Fruit fly (Drosophila melanogaster) whole organism, embryonic: ENCODE measurements around the gene DCTN5-p25.

Experiments
- Atf3 ChIP-seq: fragments of 200-800 bp; sonication (Bioruptor generic); optimal IDR thresholded peaks from 3 replicates; lab custom pipeline; 2016; ENCODE audit warnings: missing biosample characterization, missing genetic modification characterization
- B-H1 ChIP-seq: fragments of 200-800 bp; sonication (Bioruptor generic); IDR thresholded peaks from 3 replicates; pipeline ENCODE4 v1.3.6; 2022; ENCODE audit warnings: missing biosample characterization, missing genetic modification characterization
- CG10147 ChIP-seq: fragments of 200-800 bp; sonication (Bioruptor generic); optimal IDR thresholded peaks from 2 replicates; lab custom pipeline; 2019; ENCODE audit warnings: missing biosample characterization, mild to moderate bottlenecking, missing genetic modification characterization, moderate library complexity
- CG11504 ChIP-seq: fragments of 200-800 bp; sonication (Bioruptor generic); optimal IDR thresholded peaks from 3 replicates; lab custom pipeline; 2019; ENCODE audit warnings: missing biosample characterization, mild to moderate bottlenecking, missing genetic modification characterization, moderate library complexity
- CG11560 ChIP-seq: fragments of 200-800 bp; sonication (Bioruptor generic); IDR thresholded peaks from 3 replicates; pipeline ENCODE4 v1.3.6; 2022; ENCODE audit warnings: missing biosample characterization, missing genetic modification characterization
- CG1603 ChIP-seq: fragments of 200-800 bp; sonication (Bioruptor generic); optimal IDR thresholded peaks from 2 replicates; lab custom pipeline; 2019; ENCODE audit warnings: missing biosample characterization, mild to moderate bottlenecking, missing genetic modification characterization, moderate library complexity
- CG17802 ChIP-seq: fragments of 200-800 bp; sonication (Bioruptor generic); optimal IDR thresholded peaks from 2 replicates; lab custom pipeline; 2018; ENCODE audit warnings: missing biosample characterization, mild to moderate bottlenecking, missing genetic modification characterization, moderate library complexity
- CG2202 ChIP-seq: fragments of 200-800 bp; sonication (Bioruptor generic); optimal IDR thresholded peaks from 2 replicates; lab custom pipeline; 2018; ENCODE audit warnings: missing biosample characterization, mild to moderate bottlenecking, missing genetic modification characterization
- CG30431 ChIP-seq: fragments of 200-800 bp; sonication (Bioruptor generic); optimal IDR thresholded peaks from 2 replicates; lab custom pipeline; 2017; ENCODE audit warnings: missing biosample characterization, missing genetic modification characterization
- CG34422 ChIP-seq: fragments of 200-800 bp; sonication (Bioruptor generic); IDR thresholded peaks from 3 replicates; pipeline ENCODE4 v1.3.6; 2022; ENCODE audit warnings: missing biosample characterization, missing genetic modification characterization
- CG6654 ChIP-seq: fragments of 200-800 bp; sonication (Bioruptor generic); optimal IDR thresholded peaks from 2 replicates; lab custom pipeline; 2017; ENCODE audit warnings: missing biosample characterization, mild to moderate bottlenecking, missing genetic modification characterization
- CG6813 ChIP-seq: fragments of 200-800 bp; sonication (Bioruptor generic); optimal IDR thresholded peaks from 2 replicates; lab custom pipeline; 2017; ENCODE audit warnings: missing biosample characterization, missing genetic modification characterization, mild to moderate bottlenecking, moderate library complexity, missing genetic modification reagents
- CG7357 ChIP-seq: fragments of 200-800 bp; sonication (Bioruptor generic); IDR thresholded peaks from 3 replicates; pipeline ENCODE4 v1.3.6; 2022; ENCODE audit warnings: missing biosample characterization, missing genetic modification characterization
- CG7928 ChIP-seq: fragments of 200-800 bp; sonication (Bioruptor generic); optimal IDR thresholded peaks from 2 replicates; lab custom pipeline; 2017; ENCODE audit warnings: missing biosample characterization, mild to moderate bottlenecking, missing genetic modification characterization
- CG7987 ChIP-seq: fragments of 200-800 bp; sonication (Bioruptor generic); optimal IDR thresholded peaks from 2 replicates; lab custom pipeline; 2018; ENCODE audit warnings: missing biosample characterization, mild to moderate bottlenecking, missing genetic modification characterization, moderate library complexity
- CG8765 ChIP-seq: fragments of 200-800 bp; sonication (Bioruptor generic); IDR thresholded peaks from 2 replicates; pipeline ENCODE4 v1.3.6; 2022; ENCODE audit warnings: missing biosample characterization, missing genetic modification characterization
- CG9876 ChIP-seq: fragments of 200-800 bp; sonication (Bioruptor generic); optimal IDR thresholded peaks from 2 replicates; lab custom pipeline; 2016; ENCODE audit warnings: missing biosample characterization, missing genetic modification characterization
- CoRest ChIP-seq: fragments of 200-800 bp; sonication (Bioruptor generic); optimal IDR thresholded peaks from 3 replicates; lab custom pipeline; 2018; ENCODE audit warnings: missing biosample characterization, mild to moderate bottlenecking, missing genetic modification characterization, moderate library complexity
- Dad ChIP-seq: fragments of 200-800 bp; sonication (Bioruptor generic); optimal IDR thresholded peaks from 3 replicates; lab custom pipeline; 2016; ENCODE audit warnings: missing biosample characterization, missing genetic modification characterization
- Doc3 ChIP-seq: fragments of 200-800 bp; sonication (Bioruptor generic); IDR thresholded peaks from 3 replicates; pipeline ENCODE4 v1.3.6; 2022; ENCODE audit warnings: missing biosample characterization, missing genetic modification characterization; ENCODE audit not compliant: partially characterized antibody
- Dref ChIP-seq: fragments of 200-800 bp; sonication (Bioruptor generic); IDR thresholded peaks from 2 replicates; pipeline ENCODE4 v1.3.6; 2022; ENCODE audit warnings: missing biosample characterization, missing genetic modification characterization
- E2f2 ChIP-seq: fragments of 200-800 bp; sonication (Bioruptor generic); IDR thresholded peaks from 2 replicates; pipeline ENCODE4 v1.3.6; 2022; ENCODE audit warnings: missing biosample characterization, missing genetic modification characterization
- Fer1 ChIP-seq: fragments of 200-800 bp; sonication (Bioruptor generic); optimal IDR thresholded peaks from 2 replicates; lab custom pipeline; 2017; ENCODE audit warnings: missing biosample characterization, mild to moderate bottlenecking, missing genetic modification characterization
- H2.0 ChIP-seq: fragments of 200-800 bp; sonication (Bioruptor generic); IDR thresholded peaks from 2 replicates; pipeline ENCODE4 v1.3.6; 2022; ENCODE audit warnings: missing biosample characterization, missing genetic modification characterization
- HmgD ChIP-seq: fragments of 200-800 bp; sonication (Bioruptor generic); optimal IDR thresholded peaks from 3 replicates; lab custom pipeline; 2016; ENCODE audit warnings: missing biosample characterization, missing genetic modification characterization
- Hsf ChIP-seq: fragments of 200-800 bp; sonication (Bioruptor generic); optimal IDR thresholded peaks from 3 replicates; lab custom pipeline; 2016; ENCODE audit warnings: missing biosample characterization, missing genetic modification characterization
- Lpt ChIP-seq: fragments of >200 bp; optimal IDR thresholded peaks from 2 replicates; lab custom pipeline; 2018; ENCODE audit warnings: missing biosample characterization, missing genetic modification characterization
- NfI ChIP-seq: fragments of 200-800 bp; sonication (Bioruptor generic); optimal IDR thresholded peaks from 3 replicates; lab custom pipeline; 2018; ENCODE audit warnings: missing biosample characterization, mild to moderate bottlenecking, missing genetic modification characterization, moderate library complexity
- Opbp ChIP-seq: fragments of 200-800 bp; sonication (Bioruptor generic); IDR thresholded peaks from 3 replicates; pipeline ENCODE4 v1.3.6; 2022; ENCODE audit warnings: missing biosample characterization, missing genetic modification characterization; ENCODE audit not compliant: partially characterized antibody
- chinmo ChIP-seq: fragments of 200-800 bp; sonication (Bioruptor generic); IDR thresholded peaks from 4 replicates; pipeline ENCODE4 v1.3.6; 2022; ENCODE audit warnings: missing biosample characterization, missing genetic modification characterization; ENCODE audit not compliant: partially characterized antibody
- corto ChIP-seq: fragments of 200-800 bp; sonication (Bioruptor generic); optimal IDR thresholded peaks from 2 replicates; lab custom pipeline; 2016; ENCODE audit warnings: missing biosample characterization, mild to moderate bottlenecking, missing genetic modification characterization, moderate library complexity
- crc ChIP-seq: fragments of 200-800 bp; sonication (Bioruptor generic); optimal IDR thresholded peaks from 2 replicates; lab custom pipeline; 2016; ENCODE audit warnings: missing biosample characterization, missing genetic modification characterization
- croc ChIP-seq: fragments of 200-800 bp; sonication (Bioruptor generic); conservative IDR thresholded peaks from 3 replicates; pipeline ENCODE4 v1.3.6; 2022; ENCODE audit warnings: missing biosample characterization, missing genetic modification characterization
- dati ChIP-seq: fragments of 200-800 bp; sonication (Bioruptor generic); IDR thresholded peaks from 2 replicates; pipeline ENCODE4 v1.3.6; 2022; ENCODE audit warnings: missing biosample characterization, missing genetic modification characterization
- dmrt99B ChIP-seq: fragments of 200-800 bp; sonication (Bioruptor generic); optimal IDR thresholded peaks from 2 replicates; lab custom pipeline; 2018; ENCODE audit warnings: missing biosample characterization, mild to moderate bottlenecking, missing genetic modification characterization, moderate library complexity
- ewg ChIP-seq: fragments of 200-800 bp; sonication (Bioruptor generic); optimal IDR thresholded peaks from 3 replicates; lab custom pipeline; 2017; ENCODE audit warnings: mild to moderate bottlenecking, missing biosample characterization, missing genetic modification reagents, missing genetic modification characterization
- fd64A ChIP-seq: fragments of 200-800 bp; sonication (Bioruptor generic); optimal IDR thresholded peaks from 3 replicates; lab custom pipeline; 2018; ENCODE audit warnings: missing biosample characterization, mild to moderate bottlenecking, missing genetic modification characterization
- klu ChIP-seq: fragments of 200-800 bp; sonication (Bioruptor generic); IDR thresholded peaks from 2 replicates; pipeline ENCODE4 v1.3.6; 2022; ENCODE audit warnings: missing biosample characterization, missing genetic modification characterization
- knrl ChIP-seq: fragments of 200-800 bp; sonication (Bioruptor generic); IDR thresholded peaks from 3 replicates; pipeline ENCODE4 v1.3.6; 2022; ENCODE audit warnings: missing biosample characterization, missing genetic modification characterization; ENCODE audit not compliant: partially characterized antibody
- onecut ChIP-seq: fragments of 200-800 bp; sonication (Bioruptor generic); IDR thresholded peaks from 2 replicates; pipeline ENCODE4 v1.3.6; 2022; ENCODE audit warnings: missing biosample characterization, missing genetic modification characterization
- pb ChIP-seq: fragments of 200-800 bp; sonication (Bioruptor generic); optimal IDR thresholded peaks from 3 replicates; lab custom pipeline; 2016; ENCODE audit warnings: missing biosample characterization, missing genetic modification characterization
- pita ChIP-seq: fragments of 200-800 bp; sonication (Bioruptor generic); optimal IDR thresholded peaks from 2 replicates; lab custom pipeline; 2017; ENCODE audit warnings: missing biosample characterization, mild to moderate bottlenecking, missing genetic modification characterization
- prd ChIP-seq, 3 experiments: fragments of >200 bp in 2 of 3; fragments of 200-800 bp in 1 of 3; sonication (Bioruptor generic) in 1 of 3; optimal IDR thresholded peaks in 2 of 3; IDR thresholded peaks in 1 of 3; 2 replicates in 2 of 3; 3 replicates in 1 of 3; pipeline versions ENCODE4 v1.3.6 to Lab custom; 2017 to 2022; ENCODE audit warnings: missing biosample characterization in 1 of 3, missing genetic modification characterization in 1 of 3
- psq ChIP-seq: fragments of 200-800 bp; sonication (Bioruptor generic); optimal IDR thresholded peaks from 2 replicates; lab custom pipeline; 2017; ENCODE audit warnings: missing biosample characterization, missing genetic modification characterization
- rib ChIP-seq: fragments of 200-800 bp; sonication (Bioruptor generic); IDR thresholded peaks from 2 replicates; pipeline ENCODE4 v1.3.6; 2022; ENCODE audit warnings: missing biosample characterization, missing genetic modification characterization
- ssp ChIP-seq: fragments of 200-800 bp; sonication (Bioruptor generic); IDR thresholded peaks from 2 replicates; pipeline ENCODE4 v1.3.6; 2022; ENCODE audit warnings: missing biosample characterization, missing genetic modification characterization
- stc ChIP-seq: fragments of 200-800 bp; sonication (Bioruptor generic); IDR thresholded peaks from 2 replicates; pipeline ENCODE4 v1.3.6; 2022; ENCODE audit warnings: missing biosample characterization, missing genetic modification characterization
- tll ChIP-seq, 2 experiments: fragments of 200-800 bp in 1 of 2; fragments of >200 bp in 1 of 2; sonication (Bioruptor generic) in 1 of 2; optimal IDR thresholded peaks; 2 replicates each; lab custom pipeline; 2017 to 2019; ENCODE audit warnings: missing biosample characterization in 2 of 2, missing genetic modification characterization in 2 of 2, mild to moderate bottlenecking in 1 of 2, moderate library complexity in 1 of 2
- unpg ChIP-seq: fragments of 200-800 bp; sonication (Bioruptor generic); optimal IDR thresholded peaks from 3 replicates; lab custom pipeline; 2018; ENCODE audit warnings: missing biosample characterization, mild to moderate bottlenecking, missing genetic modification characterization, moderate library complexity
- zfh2 ChIP-seq: fragments of 200-800 bp; sonication (Bioruptor generic); optimal IDR thresholded peaks from 2 replicates; lab custom pipeline; 2016; ENCODE audit warnings: missing biosample characterization, missing genetic modification characterization

The DCTN5-p25 gene

dm6 chr2L:15009703-15010102, 4.2 kb downstream of the DCTN5-p25 start, which contains the start of the genes THG and Rnmt (continued):
- TF ChIP-seq NfI (peak; percentile 83), ewg (peak; percentile 55), croc (GFP tag; lab: Robert Waterston, UW) (peak; percentile 65), CG17802 (peak; percentile 45), zfh2 (GFP tag; lab: Kevin White, UChicago) (peak; percentile 65), tll (GFP tag; optimal IDR thresholded peaks at IDR 0.05; lab: Kevin White, UChicago) (no peak), Hsf (GFP tag; lab: Kevin White, UChicago) (peak; percentile 84), psq (peak; percentile 52), CG7987 (GFP tag; lab: Kevin White, UChicago) (no peak), crc (GFP tag; lab: Kevin White, UChicago) (peak; percentile 41), E2f2 (GFP tag; lab: Robert Waterston, UW) (peak; percentile 76), CG11560 (peak; percentile 51; the same call in 1 of the 3 replicates), dmrt99B (peak; percentile 69), CG34422 (GFP tag; lab: Robert Waterston, UW) (peak; percentile 86), CG2202 (tag; lab: Kevin White, UChicago) (peak; percentile 72), rib (peak; percentile 73), Doc3 (GFP tag; lab: Robert Waterston, UW) (peak; percentile 85), klu (GFP tag; lab: Robert Waterston, UW) (peak; percentile 67; the same call in 1 of the 2 replicates), H2.0 (GFP tag; lab: Robert Waterston, UW) (peak; percentile 84), CG30431 (GFP tag; lab: Kevin White, UChicago) (peak; percentile 64), pita (GFP tag; lab: Kevin White, UChicago) (no peak), Lpt (GFP tag; lab: Kevin White, UChicago) (no peak), Atf3 (GFP tag; lab: Kevin White, UChicago) (peak; percentile 46), pb (GFP tag; lab: Kevin White, UChicago) (no peak), CG11504 (tag; lab: Kevin White, UChicago) (peak; percentile 83), onecut (GFP tag; lab: Robert Waterston, UW) (peak; percentile 62), CG8765 (GFP tag; lab: Robert Waterston, UW) (peak; percentile 68), CG6813 (GFP tag; lab: Kevin White, UChicago) (peak; percentile 34), unpg (GFP tag; lab: Kevin White, UChicago) (peak; percentile 88), Dref (GFP tag; lab: Robert Waterston, UW) (peak; percentile 82), knrl (peak; percentile 89), Fer1 (GFP tag; lab: Kevin White, UChicago) (peak; percentile 77), Opbp (GFP tag; lab: Robert Waterston, UW) (peak; percentile 84), dati (GFP tag; lab: Robert Waterston, UW) (0 out of 2 replicates have a peak, but pooled peaks have one; percentile 37), fd64A (GFP tag; lab: Kevin White, UChicago) (no peak), corto (GFP tag; lab: Kevin White, UChicago) (no peak), Dad (GFP tag; lab: Kevin White, UChicago) (peak; percentile 64), ssp (GFP tag; lab: Robert Waterston, UW) (peak; percentile 66), CG7357 (GFP tag; lab: Robert Waterston, UW) (no peak; the same call in 2 of the 3 replicates), chinmo (GFP tag; lab: Robert Waterston, UW) (no peak), CG6654 (GFP tag; lab: Kevin White, UChicago) (no peak), stc (GFP tag; lab: Robert Waterston, UW) (peak; percentile 61), CG9876 (GFP tag; lab: Kevin White, UChicago) (no peak), prd (optimal IDR thresholded peaks at IDR 0.05; lab: Kevin White, UChicago) (no peak), prd (GFP tag; IDR thresholded peaks at IDR 0.05; lab: Robert Waterston, UW) (peak; percentile 93), CoRest (tag; lab: Kevin White, UChicago) (peak; percentile 89), CG1603 (peak; percentile 71), HmgD (GFP tag; lab: Kevin White, UChicago) (no peak), CG7928 (GFP tag; lab: Kevin White, UChicago) (peak; percentile 54), CG10147 (GFP tag; lab: Kevin White, UChicago) (peak; percentile 72), B-H1 (GFP tag; lab: Robert Waterston, UW) (peak; percentile 68)
